Worm (Caenorhabditis elegans) whole organism, L4 larva: ENCODE results near the gene pifk-1.
A peak's percentile ranks its signal among the peaks of the same experiment; 100 is the strongest.

ENCODE experiments used
- D1046.2 ChIP-seq: fragments of 200-800 bp; sonication (Bioruptor generic); IDR thresholded peaks from 2 replicates; pipeline ENCODE4 v1.3.6; 2022; ENCODE audit warnings: missing genetic modification characterization, missing compliant biosample characterization
- T26A8.4 ChIP-seq: fragments of 200-800 bp; sonication (Bioruptor generic); IDR thresholded peaks from 2 replicates; pipeline ENCODE4 v1.3.6; 2022; ENCODE audit warnings: missing genetic modification characterization, missing compliant biosample characterization
- daf-16 ChIP-seq, 3 experiments: sonication (generic microtip); optimal IDR thresholded peaks; 2 replicates each; lab custom pipeline; 2016 to 2017; ENCODE audit warnings: missing genetic modification characterization in 3 of 3, missing genetic modification reagents in 3 of 3, mild to moderate bottlenecking in 2 of 3, missing compliant biosample characterization in 2 of 3, missing biosample characterization in 1 of 3, moderate library complexity in 1 of 3
- dve-1 ChIP-seq: sonication (generic microtip); optimal IDR thresholded peaks from 2 replicates; lab custom pipeline; 2017; ENCODE audit warnings: antibody characterized with exemption, mild to moderate bottlenecking, missing genetic modification characterization, missing compliant biosample characterization; ENCODE audit not compliant: insufficient read depth
- hmg-1.1 ChIP-seq: fragments of 200-800 bp; sonication (Bioruptor generic); IDR thresholded peaks from 2 replicates; pipeline ENCODE4 v1.3.6; 2022; ENCODE audit warnings: missing genetic modification reagents, missing genetic modification characterization, missing compliant biosample characterization
- mes-2 ChIP-seq: sonication (generic microtip); optimal IDR thresholded peaks from 2 replicates; lab custom pipeline; 2016; ENCODE audit warnings: missing genotype, mild to moderate bottlenecking, missing genetic modification characterization, missing compliant biosample characterization; ENCODE audit not compliant: poor library complexity, severe bottlenecking
- nhr-237 ChIP-seq: sonication (generic microtip); optimal IDR thresholded peaks from 2 replicates; lab custom pipeline; 2017; ENCODE audit warnings: missing biosample characterization, missing genetic modification characterization
- pha-4 ChIP-seq, 2 experiments: fragments of 150-350 bp in 1 of 2; fragments of 200-800 bp in 1 of 2; sonication (Bioruptor generic) in 1 of 2; IDR thresholded peaks in 1 of 2; optimal IDR thresholded peaks in 1 of 2; 2 replicates each; pipeline versions ENCODE4 v1.3.6 to Lab custom; 2014 to 2022; ENCODE audit warnings: missing genetic modification characterization in 2 of 2, missing genetic modification reagents in 2 of 2, missing biosample characterization in 1 of 2, missing compliant biosample characterization in 1 of 2
- unc-39 ChIP-seq: sonication (generic microtip); optimal IDR thresholded peaks from 2 replicates; lab custom pipeline; 2017; ENCODE audit warnings: missing biosample characterization, missing genetic modification characterization

pifk-1 gene

DNA sequence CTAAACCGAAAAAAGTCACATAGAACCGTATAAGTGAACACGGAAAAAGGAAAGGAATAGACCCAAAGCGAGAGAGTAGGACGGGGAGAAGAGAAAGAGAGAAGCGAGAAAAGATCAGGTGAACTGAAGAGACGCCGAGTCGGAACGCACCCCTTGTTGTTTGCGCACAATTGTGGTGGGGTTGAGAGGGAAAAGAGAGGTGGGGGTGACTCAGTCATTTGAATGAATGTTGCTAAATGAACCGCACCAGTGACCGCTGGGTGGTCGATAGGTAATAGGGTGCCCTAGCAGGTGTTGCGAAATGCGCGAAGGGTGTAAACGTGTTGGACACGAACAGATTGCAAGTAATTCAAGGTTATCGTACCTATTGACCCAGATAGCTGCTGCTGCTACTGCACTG is 53.3 kb downstream of the pifk-1 start, which contains the start of gene lgl-1 (continued):
- peak; percentile 54 for TF ChIP-seq mes-2 (tag; lab: Kevin White, UChicago)
- TF ChIP-seq pha-4 (GFP tag; IDR thresholded peaks at IDR 0.05; lab: Robert Waterston, UW): no peak
- TF ChIP-seq pha-4 (tag; optimal IDR thresholded peaks at IDR 0.05; lab: Kevin White, UChicago): peak; percentile 23
- TF ChIP-seq dve-1: peak; percentile 33
- 0 out of 2 replicates have a peak, but pooled peaks have one; percentile 31 for TF ChIP-seq T26A8.4 (GFP tag; lab: Robert Waterston, UW)
- no peak for TF ChIP-seq unc-39 (tag; lab: Kevin White, UChicago)
- no peak for TF ChIP-seq nhr-237 (tag; lab: Kevin White, UChicago)
- TF ChIP-seq daf-16 (GFP tag; optimal IDR thresholded peaks at IDR 0.05; lab: Kevin White, UChicago): no peak
- TF ChIP-seq daf-16 (tag; optimal IDR thresholded peaks at IDR 0.05; lab: Kevin White, UChicago): peak; percentile 75
- TF ChIP-seq D1046.2: no peak
- peak; percentile 72 for TF ChIP-seq hmg-1.1
- TF ChIP-seq, all 104 proteins: peak for 16
